Worm (Caenorhabditis elegans): ENCODE results near the gene cmtr-1.
"Not testable (repeated sequence)": the region's sequence is repeated elsewhere in the genome, so short reads cannot be mapped to it uniquely, and the experiment has no call there.

The cmtr-1 gene

ce11 chrII:15025599-15026164, at the start of gene cmtr-1:
Gene cmtr-1, plus strand, starts transcription at chrII:15026114.
- TF ChIP-seq tbx-37 (GFP tag; conservative IDR thresholded peaks at IDR 0.05) (peak; percentile 48; the same call in 1 of the 2 replicates), F13C5.2 (tag; optimal IDR thresholded peaks at IDR 0.05) (peak; percentile 71), scrt-1 (GFP tag; IDR thresholded peaks at IDR 0.05) (no peak), hmg-4 (GFP tag; optimal IDR thresholded peaks at IDR 0.05) (peak; percentile 80), aly-1 (tag; optimal IDR thresholded peaks at IDR 0.05) (no peak), hmbx-1 (tag; optimal IDR thresholded peaks at IDR 0.05) (no peak), B0310.2 (tag; optimal IDR thresholded peaks at IDR 0.05) (peak; percentile 12), sea-1 (GFP tag; conservative IDR thresholded peaks at IDR 0.05) (0 out of 2 replicates have a peak, but pooled peaks have one; percentile 39), tbx-11 (GFP tag; IDR thresholded peaks at IDR 0.05) (no peak), hnd-1 (tag; optimal IDR thresholded peaks at IDR 0.05) (peak; percentile 8), ets-7 (tag; optimal IDR thresholded peaks at IDR 0.05) (no peak), ceh-13 (GFP tag; optimal IDR thresholded peaks at IDR 0.05) (peak; percentile 16), flt-1 (GFP tag; IDR thresholded peaks at IDR 0.05) (peak; percentile 55; the same call in 1 of the 2 replicates), ama-1 (optimal IDR thresholded peaks at IDR 0.05) (peak; percentile 64)

DNA sequence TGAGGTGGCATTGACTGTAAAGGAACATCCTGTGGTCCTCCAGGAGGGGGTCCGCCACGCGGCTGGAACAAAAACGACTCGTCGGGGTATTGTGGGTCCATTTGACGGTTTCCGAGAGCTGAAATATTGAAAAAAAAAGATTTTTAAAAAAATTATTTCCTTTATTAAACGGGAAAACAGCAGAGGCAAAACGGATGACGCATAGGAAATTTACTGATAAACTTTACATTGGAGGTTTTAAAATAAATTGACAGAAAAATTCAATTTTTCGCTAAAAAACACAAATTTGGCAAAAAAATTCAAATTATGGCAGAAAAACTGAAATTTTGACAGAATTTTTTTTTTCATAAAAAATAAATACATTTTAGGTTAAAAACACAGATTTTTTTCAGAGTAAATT, 42.0 kb upstream of the cmtr-1 start, which contains the start of gene Y53F4B.5:
Gene Y53F4B.5, minus strand, starts transcription at position 101 of the 400 bp plus-strand sequence.
- no peak for TF ChIP-seq scrt-1 (GFP tag; IDR thresholded peaks at IDR 0.05)
- no peak for TF ChIP-seq hmg-4 (GFP tag; optimal IDR thresholded peaks at IDR 0.05)
- TF ChIP-seq pes-1 (GFP tag; IDR thresholded peaks at IDR 0.05): no peak
- no peak for TF ChIP-seq F13C5.2 (tag; optimal IDR thresholded peaks at IDR 0.05)
- TF ChIP-seq B0310.2 (tag; optimal IDR thresholded peaks at IDR 0.05): no peak
- TF ChIP-seq ama-1 (optimal IDR thresholded peaks at IDR 0.05): no peak
- no peak for TF ChIP-seq aly-1 (tag; optimal IDR thresholded peaks at IDR 0.05)
- no peak for TF ChIP-seq ets-7 (tag; optimal IDR thresholded peaks at IDR 0.05)
- no peak for TF ChIP-seq hnd-1 (tag; optimal IDR thresholded peaks at IDR 0.05)
- no peak for TF ChIP-seq tra-4 (tag; optimal IDR thresholded peaks at IDR 0.05)
- no peak for TF ChIP-seq sea-1 (GFP tag; conservative IDR thresholded peaks at IDR 0.05)
- TF ChIP-seq hmbx-1 (tag; optimal IDR thresholded peaks at IDR 0.05): no peak
- TF ChIP-seq ceh-13 (GFP tag; optimal IDR thresholded peaks at IDR 0.05): no peak
- TF ChIP-seq tbx-11 (GFP tag; IDR thresholded peaks at IDR 0.05): no peak
- TF ChIP-seq tbx-37 (GFP tag; conservative IDR thresholded peaks at IDR 0.05): no peak

DNA sequence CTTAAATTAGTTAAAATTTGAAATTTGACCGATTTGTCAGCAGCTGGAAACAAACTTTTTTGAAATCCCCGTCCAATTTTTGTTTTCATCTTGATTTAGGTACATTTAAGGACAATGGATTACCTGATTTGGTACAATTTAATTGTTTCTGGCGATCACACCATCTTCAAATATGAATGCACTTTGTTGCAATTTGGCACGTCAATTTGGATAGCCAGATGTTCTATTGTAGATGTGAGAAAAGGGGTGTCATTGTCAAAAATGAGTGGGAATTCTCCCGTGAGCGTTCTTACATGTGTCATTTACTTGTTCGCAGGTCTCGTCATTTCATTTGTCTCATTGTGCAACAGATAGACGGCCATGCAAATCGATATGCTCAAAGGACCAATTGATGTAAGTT, 37.7 kb upstream of the cmtr-1 start, which contains the start of gene Y53F4B.43:
Gene Y53F4B.43, plus strand, starts transcription at position 301 of the 400 bp plus-strand sequence.
- TF ChIP-seq tbx-11 (GFP tag; IDR thresholded peaks at IDR 0.05); ets-7 (tag; optimal IDR thresholded peaks at IDR 0.05); hmbx-1 (tag; optimal IDR thresholded peaks at IDR 0.05): not testable (repeated sequence)

ce11 chrII:14992598-14992997, 33.3 kb upstream of the cmtr-1 start, which contains the start of gene Y53F4B.7:
Gene Y53F4B.7, plus strand, starts transcription at chrII:14992898.
- TF ChIP-seq sea-1 (GFP tag; conservative IDR thresholded peaks at IDR 0.05); hmbx-1 (tag; optimal IDR thresholded peaks at IDR 0.05); hnd-1 (tag; optimal IDR thresholded peaks at IDR 0.05): not testable (repeated sequence)

- TF ChIP-seq flt-1 (GFP tag; IDR thresholded peaks at IDR 0.05): no peak
- no peak for TF ChIP-seq ceh-13 (GFP tag; optimal IDR thresholded peaks at IDR 0.05)
- no peak for TF ChIP-seq ama-1 (optimal IDR thresholded peaks at IDR 0.05)
- TF ChIP-seq scrt-1 (GFP tag; IDR thresholded peaks at IDR 0.05): no peak
- no peak for TF ChIP-seq F13C5.2 (tag; optimal IDR thresholded peaks at IDR 0.05)
- TF ChIP-seq tbx-37 (GFP tag; conservative IDR thresholded peaks at IDR 0.05): no peak
- TF ChIP-seq hnd-1 (tag; optimal IDR thresholded peaks at IDR 0.05): no peak
- no peak for TF ChIP-seq hmbx-1 (tag; optimal IDR thresholded peaks at IDR 0.05)
- no peak for TF ChIP-seq tbx-11 (GFP tag; IDR thresholded peaks at IDR 0.05)
- no peak for TF ChIP-seq sea-1 (GFP tag; conservative IDR thresholded peaks at IDR 0.05)
- TF ChIP-seq pes-1 (GFP tag; IDR thresholded peaks at IDR 0.05): no peak
- no peak for TF ChIP-seq hmg-4 (GFP tag; optimal IDR thresholded peaks at IDR 0.05)
- no peak for TF ChIP-seq ceh-36 (tag; optimal IDR thresholded peaks at IDR 0.05)
- no peak for TF ChIP-seq ets-7 (tag; optimal IDR thresholded peaks at IDR 0.05)
- TF ChIP-seq B0310.2 (tag; optimal IDR thresholded peaks at IDR 0.05): no peak
- no peak for TF ChIP-seq tra-4 (tag; optimal IDR thresholded peaks at IDR 0.05)
- no peak for TF ChIP-seq aly-1 (tag; optimal IDR thresholded peaks at IDR 0.05)
Observed at ce11 chrII:15003410-15003809, 22.5 kb upstream of the cmtr-1 start, which contains the start of gene Y53F4B.10. Gene Y53F4B.10, minus strand, starts transcription at chrII:15003510.

ce11 chrII:15004538-15004937, 21.4 kb upstream of the cmtr-1 start:
- no peak for TF ChIP-seq B0310.2 (tag; optimal IDR thresholded peaks at IDR 0.05)

DNA sequence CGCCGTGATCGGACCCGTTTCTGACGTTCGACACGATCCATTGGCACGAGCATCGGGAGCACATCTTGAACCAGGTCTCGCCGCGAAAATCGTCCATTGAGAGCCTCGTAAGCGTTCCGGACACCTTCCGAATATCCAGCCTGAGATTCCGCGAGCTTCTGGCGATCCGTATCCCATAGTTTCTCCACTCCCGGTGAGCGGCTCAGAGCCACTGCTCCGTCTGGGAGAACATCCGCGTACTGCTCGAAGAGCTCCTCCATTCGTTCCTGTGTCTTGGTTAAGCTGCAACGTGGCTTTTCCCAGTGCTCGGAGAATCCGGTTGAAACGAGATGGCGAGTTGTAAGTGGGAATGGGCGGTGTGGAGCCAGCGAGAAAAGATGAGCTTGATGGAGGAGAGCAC, 20.8 kb upstream of the cmtr-1 start:
- TF ChIP-seq scrt-1 (GFP tag; IDR thresholded peaks at IDR 0.05) (no peak), tbx-11 (GFP tag; IDR thresholded peaks at IDR 0.05) (no peak), ets-7 (tag; optimal IDR thresholded peaks at IDR 0.05) (no peak)

ce11 chrII:15008481-15009057, 17.3 kb upstream of the cmtr-1 start:
- TF ChIP-seq sea-1 (GFP tag; conservative IDR thresholded peaks at IDR 0.05): no peak
- 0 out of 2 replicates have a peak, but pooled peaks have one; percentile 23 for TF ChIP-seq pes-1 (GFP tag; IDR thresholded peaks at IDR 0.05)
- TF ChIP-seq ceh-36 (tag; optimal IDR thresholded peaks at IDR 0.05): no peak
- TF ChIP-seq flt-1 (GFP tag; IDR thresholded peaks at IDR 0.05): no peak

All from whole organism, early embryonic.